Fruit fly (Drosophila melanogaster) whole organism, embryonic: ENCODE measurements around the gene GluProRS.
A peak's percentile ranks its signal among the peaks of the same experiment; 100 is the strongest.

Experiments
- Adf1 ChIP-seq: fragments of 200-800 bp; sonication (Bioruptor generic); IDR thresholded peaks from 2 replicates; pipeline ENCODE4 v1.3.6; 2022; ENCODE audit warnings: missing biosample characterization, missing genetic modification characterization
- Asciz ChIP-seq: fragments of 200-800 bp; sonication (Bioruptor generic); optimal IDR thresholded peaks from 2 replicates; lab custom pipeline; 2017; ENCODE audit warnings: missing biosample characterization, mild to moderate bottlenecking, missing genetic modification characterization, missing genetic modification reagents
- CG10209 ChIP-seq: fragments of 200-800 bp; sonication (Bioruptor generic); optimal IDR thresholded peaks from 3 replicates; lab custom pipeline; 2017; ENCODE audit warnings: missing biosample characterization, mild to moderate bottlenecking, missing genetic modification characterization, missing genetic modification reagents
- CG1024 ChIP-seq: fragments of 200-800 bp; sonication (Bioruptor generic); IDR thresholded peaks from 2 replicates; pipeline ENCODE4 v1.3.6; 2022; ENCODE audit warnings: missing biosample characterization, missing genetic modification characterization
- CG10959 ChIP-seq: fragments of 200-800 bp; sonication (Bioruptor generic); IDR thresholded peaks from 2 replicates; pipeline ENCODE4 v1.3.6; 2022; ENCODE audit warnings: missing biosample characterization, missing genetic modification characterization
- CG10979 ChIP-seq: fragments of 200-800 bp; sonication (Bioruptor generic); optimal IDR thresholded peaks from 2 replicates; lab custom pipeline; 2018; ENCODE audit warnings: missing biosample characterization, mild to moderate bottlenecking, missing genetic modification characterization, moderate library complexity
- CG11247 ChIP-seq: fragments of 200-800 bp; sonication (Bioruptor generic); IDR thresholded peaks from 2 replicates; pipeline ENCODE4 v1.3.6; 2022; ENCODE audit warnings: missing biosample characterization, missing genetic modification characterization
- CG12769 ChIP-seq: fragments of 200-800 bp; sonication (Bioruptor generic); optimal IDR thresholded peaks from 2 replicates; lab custom pipeline; 2019; ENCODE audit warnings: missing biosample characterization, mild to moderate bottlenecking, missing genetic modification characterization, moderate library complexity
- CG14441 ChIP-seq: fragments of 200-800 bp; sonication (Bioruptor generic); IDR thresholded peaks from 2 replicates; pipeline ENCODE4 v1.3.6; 2022; ENCODE audit warnings: missing biosample characterization, missing genetic modification characterization
- CG14965 ChIP-seq: fragments of 200-800 bp; sonication (Bioruptor generic); optimal IDR thresholded peaks from 2 replicates; lab custom pipeline; 2016; ENCODE audit warnings: missing biosample characterization, missing genetic modification characterization, borderline replicate concordance
- CG15514 ChIP-seq: fragments of 200-800 bp; sonication (Bioruptor generic); optimal IDR thresholded peaks from 3 replicates; lab custom pipeline; 2017; ENCODE audit warnings: missing biosample characterization, missing genetic modification characterization, mild to moderate bottlenecking, moderate library complexity, missing genetic modification reagents
- CG18619 ChIP-seq: fragments of 200-800 bp; sonication (Bioruptor generic); optimal IDR thresholded peaks from 3 replicates; lab custom pipeline; 2017; ENCODE audit warnings: missing biosample characterization, mild to moderate bottlenecking, missing genetic modification characterization
- CG30020 ChIP-seq: fragments of 200-800 bp; optimal IDR thresholded peaks from 2 replicates; lab custom pipeline; 2019; ENCODE audit warnings: missing biosample characterization, mild to moderate bottlenecking, missing genetic modification characterization, moderate library complexity
- CG31224 ChIP-seq: fragments of 200-800 bp; sonication (Bioruptor generic); IDR thresholded peaks from 2 replicates; pipeline ENCODE4 v1.3.6; 2022; ENCODE audit warnings: missing biosample characterization, missing genetic modification characterization
- CG3847 ChIP-seq: fragments of 200-800 bp; sonication (Bioruptor generic); IDR thresholded peaks from 2 replicates; pipeline ENCODE4 v1.3.6; 2022; ENCODE audit warnings: missing biosample characterization, missing genetic modification characterization
- CG7372 ChIP-seq: fragments of 200-800 bp; sonication (Bioruptor generic); IDR thresholded peaks from 2 replicates; pipeline ENCODE4 v1.3.6; 2022; ENCODE audit warnings: missing biosample characterization, missing genetic modification characterization
- CG8281 ChIP-seq: fragments of 200-800 bp; sonication (Bioruptor generic); optimal IDR thresholded peaks from 2 replicates; lab custom pipeline; 2018; ENCODE audit warnings: missing biosample characterization, mild to moderate bottlenecking, missing genetic modification characterization, moderate library complexity
- CoRest ChIP-seq: fragments of 200-800 bp; sonication (Bioruptor generic); optimal IDR thresholded peaks from 3 replicates; lab custom pipeline; 2018; ENCODE audit warnings: missing biosample characterization, mild to moderate bottlenecking, missing genetic modification characterization, moderate library complexity
- Drgx ChIP-seq: fragments of 200-800 bp; sonication (Bioruptor generic); IDR thresholded peaks from 2 replicates; pipeline ENCODE4 v1.3.6; 2022; ENCODE audit warnings: missing biosample characterization, missing genetic modification characterization
- Fer1 ChIP-seq: fragments of 200-800 bp; sonication (Bioruptor generic); optimal IDR thresholded peaks from 2 replicates; lab custom pipeline; 2017; ENCODE audit warnings: missing biosample characterization, mild to moderate bottlenecking, missing genetic modification characterization
- H15 ChIP-seq: fragments of 200-800 bp; sonication (Bioruptor generic); IDR thresholded peaks from 3 replicates; pipeline ENCODE4 v1.3.6; 2022; ENCODE audit warnings: missing biosample characterization, missing genetic modification characterization
- HHEX ChIP-seq: fragments of 200-800 bp; sonication (Bioruptor generic); optimal IDR thresholded peaks from 3 replicates; lab custom pipeline; 2017; ENCODE audit warnings: missing biosample characterization, mild to moderate bottlenecking, missing genetic modification characterization, missing genetic modification reagents
- HmgZ ChIP-seq: fragments of 200-800 bp; sonication (Bioruptor generic); optimal IDR thresholded peaks from 2 replicates; lab custom pipeline; 2018; ENCODE audit warnings: missing biosample characterization, mild to moderate bottlenecking, missing genetic modification characterization
- Hr39 ChIP-seq: fragments of >200 bp; optimal IDR thresholded peaks from 2 replicates; lab custom pipeline; 2017
- Hsf ChIP-seq: fragments of 200-800 bp; sonication (Bioruptor generic); optimal IDR thresholded peaks from 3 replicates; lab custom pipeline; 2016; ENCODE audit warnings: missing biosample characterization, missing genetic modification characterization
- MTF-1 ChIP-seq: fragments of 200-800 bp; sonication (Bioruptor generic); optimal IDR thresholded peaks from 2 replicates; lab custom pipeline; 2018; ENCODE audit warnings: missing biosample characterization, mild to moderate bottlenecking, missing genetic modification characterization, borderline replicate concordance
- Med ChIP-seq: fragments of 200-800 bp; sonication (Bioruptor generic); peaks from one replicate; lab custom pipeline; 2016; ENCODE audit warnings: missing biosample characterization, missing genetic modification characterization, mild to moderate bottlenecking, inconsistent platforms, moderate library complexity
- Meics ChIP-seq: fragments of 200-800 bp; sonication (Bioruptor generic); optimal IDR thresholded peaks from 2 replicates; lab custom pipeline; 2017; ENCODE audit warnings: missing biosample characterization, mild to moderate bottlenecking, missing genetic modification characterization
- NC2β ChIP-seq: fragments of 200-800 bp; sonication (Bioruptor generic); optimal IDR thresholded peaks from 2 replicates; lab custom pipeline; 2016; ENCODE audit warnings: missing biosample characterization, missing genetic modification characterization
- NFAT ChIP-seq: fragments of 200-800 bp; sonication (Bioruptor generic); IDR thresholded peaks from 2 replicates; pipeline ENCODE4 v1.3.6; 2022; ENCODE audit warnings: missing biosample characterization, missing genetic modification characterization
- PHDP ChIP-seq: fragments of 200-800 bp; sonication (Bioruptor generic); optimal IDR thresholded peaks from 3 replicates; lab custom pipeline; 2018; ENCODE audit warnings: missing biosample characterization, mild to moderate bottlenecking, missing genetic modification characterization, moderate library complexity
- Sox102F ChIP-seq: fragments of 200-800 bp; sonication (Bioruptor generic); optimal IDR thresholded peaks from 2 replicates; lab custom pipeline; 2018; ENCODE audit warnings: missing biosample characterization, mild to moderate bottlenecking, missing genetic modification characterization, moderate library complexity
- Tbp ChIP-seq: fragments of >200 bp; optimal IDR thresholded peaks from 2 replicates; lab custom pipeline; 2018; ENCODE audit warnings: missing biosample characterization, missing genetic modification characterization
- btn ChIP-seq: fragments of 200-800 bp; sonication (Bioruptor generic); optimal IDR thresholded peaks from 2 replicates; lab custom pipeline; 2016; ENCODE audit warnings: missing biosample characterization, missing genetic modification characterization
- crol ChIP-seq: fragments of 200-800 bp; sonication (Bioruptor generic); IDR thresholded peaks from 2 replicates; pipeline ENCODE4 v1.3.6; 2022; ENCODE audit warnings: missing biosample characterization, missing genetic modification characterization
- eyg ChIP-seq: fragments of 200-800 bp; sonication (Bioruptor generic); optimal IDR thresholded peaks from 3 replicates; lab custom pipeline; 2016; ENCODE audit warnings: missing biosample characterization, missing genetic modification characterization
- gcm ChIP-seq: fragments of 200-800 bp; sonication (Bioruptor generic); optimal IDR thresholded peaks from 2 replicates; lab custom pipeline; 2019; ENCODE audit warnings: missing biosample characterization, mild to moderate bottlenecking, missing genetic modification characterization, moderate library complexity
- insv ChIP-seq, 2 experiments: fragments of 200-800 bp; sonication (Bioruptor generic); optimal IDR thresholded peaks; 3 replicates each; lab custom pipeline; 2016 to 2018; ENCODE audit warnings: missing biosample characterization in 2 of 2, missing genetic modification characterization in 2 of 2
- ken ChIP-seq: fragments of 200-800 bp; sonication (Bioruptor generic); IDR thresholded peaks from 3 replicates; pipeline ENCODE4 v1.3.6; 2022; ENCODE audit warnings: missing biosample characterization, missing genetic modification characterization
- mirr ChIP-seq: fragments of 200-800 bp; sonication (Bioruptor generic); optimal IDR thresholded peaks from 3 replicates; lab custom pipeline; 2018; ENCODE audit warnings: missing biosample characterization, mild to moderate bottlenecking, missing genetic modification characterization
- nau ChIP-seq: fragments of 200-800 bp; sonication (Bioruptor generic); optimal IDR thresholded peaks from 3 replicates; lab custom pipeline; 2017; ENCODE audit warnings: missing biosample characterization, mild to moderate bottlenecking, missing genetic modification characterization, missing genetic modification reagents
- peb ChIP-seq: fragments of 200-800 bp; sonication (Bioruptor generic); IDR thresholded peaks from 2 replicates; pipeline ENCODE4 v1.3.6; 2022; ENCODE audit warnings: missing biosample characterization, missing genetic modification characterization
- rib ChIP-seq: fragments of 200-800 bp; sonication (Bioruptor generic); IDR thresholded peaks from 2 replicates; pipeline ENCODE4 v1.3.6; 2022; ENCODE audit warnings: missing biosample characterization, missing genetic modification characterization
- run ChIP-seq: fragments of 200-800 bp; sonication (Bioruptor generic); optimal IDR thresholded peaks from 3 replicates; lab custom pipeline; 2018; ENCODE audit warnings: missing biosample characterization, mild to moderate bottlenecking, missing genetic modification characterization
- sens ChIP-seq: fragments of 200-800 bp; sonication (Bioruptor generic); peaks from one replicate; lab custom pipeline; 2016; ENCODE audit warnings: missing biosample characterization, missing genetic modification characterization
- tgo ChIP-seq: fragments of 200-800 bp; sonication (Bioruptor generic); IDR thresholded peaks from 3 replicates; pipeline ENCODE4 v1.3.6; 2022; ENCODE audit warnings: missing biosample characterization, missing genetic modification characterization
- unc-4 ChIP-seq: fragments of 200-800 bp; sonication (Bioruptor generic); IDR thresholded peaks from 2 replicates; pipeline ENCODE4 v1.3.6; 2022; ENCODE audit warnings: missing biosample characterization, missing genetic modification characterization; ENCODE audit not compliant: partially characterized antibody

The GluProRS gene

dm6 chr3R:23911073-23911690 is 47.0 kb downstream of the GluProRS start (continued):
- TF ChIP-seq CG30020 (tag; lab: Kevin White, UChicago) (no peak), CG31224 (no peak), CG14965 (no peak), crol (GFP tag; lab: Robert Waterston, UW) (0 out of 2 replicates have a peak, but pooled peaks have one; percentile 12), CG11247 (GFP tag; lab: Robert Waterston, UW) (no peak), unc-4 (no peak), NFAT (GFP tag; lab: Robert Waterston, UW) (no peak), MTF-1 (no peak), run (tag; lab: Kevin White, UChicago) (peak; percentile 78), Hsf (no peak), CG12769 (tag; lab: Kevin White, UChicago) (peak; percentile 66), NC2β (GFP tag; lab: Kevin White, UChicago) (no peak), H15 (GFP tag; lab: Robert Waterston, UW) (no peak), Hr39 (no peak)

dm6 chr3R:23910260-23910887 is 47.8 kb downstream of the GluProRS start:
- TF ChIP-seq ken (GFP tag; lab: Robert Waterston, UW) (0 out of 3 replicates have a peak, but pooled peaks have one; percentile 21), insv (GFP tag; optimal IDR thresholded peaks at IDR 0.05; lab: Kevin White, UChicago) (no peak), sens (GFP tag; lab: Kevin White, UChicago) (peak; percentile 20), CG7372 (GFP tag; lab: Robert Waterston, UW) (peak; percentile 95), Drgx (GFP tag; lab: Robert Waterston, UW) (peak; percentile 51; the same call in 1 of the 2 replicates), peb (GFP tag; lab: Robert Waterston, UW) (no peak), Adf1 (GFP tag; lab: Robert Waterston, UW) (no peak), Sox102F (GFP tag; lab: Kevin White, UChicago) (peak; percentile 14), CG10979 (peak; percentile 31)

- TF ChIP-seq CG10959 (GFP tag; lab: Robert Waterston, UW) = no peak
- peak; percentile 63 for TF ChIP-seq PHDP (tag; lab: Kevin White, UChicago)
- peak; percentile 60 for TF ChIP-seq Fer1 (GFP tag; lab: Kevin White, UChicago)
- TF ChIP-seq MTF-1 = peak; percentile 1
- TF ChIP-seq eyg (GFP tag; lab: Kevin White, UChicago) = peak; percentile 19
- TF ChIP-seq Asciz = peak; percentile 53
- no peak for TF ChIP-seq Tbp (GFP tag; lab: Kevin White, UChicago)
- TF ChIP-seq HHEX (GFP tag; lab: Kevin White, UChicago) = peak; percentile 39
- no peak for TF ChIP-seq tgo
- TF ChIP-seq CG8281 = peak; percentile 31
- peak; percentile 67 for TF ChIP-seq mirr (GFP tag; lab: Kevin White, UChicago)
- TF ChIP-seq CG10209 (GFP tag; lab: Kevin White, UChicago) = peak; percentile 57
- TF ChIP-seq CoRest (tag; lab: Kevin White, UChicago) = peak; percentile 41
- no peak for TF ChIP-seq rib (GFP tag; lab: Robert Waterston, UW)
- no peak for TF ChIP-seq CG1024 (GFP tag; lab: Robert Waterston, UW)
- TF ChIP-seq CG3847 (GFP tag; lab: Robert Waterston, UW) = no peak
- TF ChIP-seq btn = no peak
- peak; percentile 69 for TF ChIP-seq Med (GFP tag; lab: Kevin White, UChicago)
- TF ChIP-seq gcm (GFP tag; lab: Kevin White, UChicago) = peak; percentile 10
- peak; percentile 37 for TF ChIP-seq CG18619 (GFP tag; lab: Kevin White, UChicago)
- TF ChIP-seq CG14441 (GFP tag; lab: Robert Waterston, UW) = peak; percentile 9; the same call in 1 of the 2 replicates
- no peak for TF ChIP-seq CG31224
- TF ChIP-seq HmgZ (tag; lab: Kevin White, UChicago) = peak; percentile 8
- TF ChIP-seq Meics (GFP tag; lab: Kevin White, UChicago) = peak; percentile 6
- TF ChIP-seq nau = peak; percentile 80
- peak; percentile 61 for TF ChIP-seq CG15514 (GFP tag; lab: Kevin White, UChicago)
Measured at dm6 chr3R:23909347-23909862, 48.8 kb downstream of the GluProRS start.
